Worm (Caenorhabditis elegans): ENCODE measurements around the gene T04C10.3.

The T04C10.3 gene

DNA sequence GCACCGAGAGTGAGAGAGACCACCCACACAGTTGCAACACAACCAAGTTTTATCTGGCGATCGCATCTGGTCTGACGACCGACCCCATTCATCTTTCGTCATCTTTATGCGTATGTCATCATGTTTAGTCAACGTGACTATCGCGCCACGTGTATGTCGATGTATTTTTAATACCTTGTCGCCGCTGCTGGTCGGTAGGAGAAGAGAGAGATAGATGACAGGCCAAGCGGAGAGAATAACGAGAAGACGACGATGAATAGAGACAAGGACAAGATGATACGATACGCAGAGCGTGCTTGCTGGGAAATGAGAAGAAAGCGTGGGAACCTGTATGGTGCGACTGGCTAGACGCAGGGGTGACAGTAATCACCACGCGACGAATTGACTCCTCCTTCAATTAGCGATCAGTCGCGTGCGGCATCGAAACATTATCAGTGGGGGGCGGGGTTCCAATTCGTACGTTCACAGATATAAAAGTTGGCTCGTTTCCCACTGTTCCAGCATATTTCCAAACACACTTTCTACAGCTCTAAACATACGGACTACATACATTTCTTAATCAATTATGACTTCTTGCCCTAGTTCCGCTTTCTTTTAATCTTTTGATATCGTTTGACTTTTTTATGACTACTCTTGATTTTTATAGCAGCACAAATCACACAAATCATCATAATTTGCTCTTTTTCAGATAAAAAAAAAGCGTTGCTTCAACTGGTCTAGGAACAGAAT, 21.7 kb upstream of the T04C10.3 start, which contains the start of gene tatn-1:
tatn-1 (plus strand) TSS at position 689 of the 729 bp plus-strand sequence.
- TF ChIP-seq ceh-82 (tag; optimal IDR thresholded peaks at IDR 0.05) (peak in 1 of 3 experiments; percentile 0), ztf-4 (tag; optimal IDR thresholded peaks at IDR 0.05) (peak; percentile 74), nhr-237 (tag; optimal IDR thresholded peaks at IDR 0.05) (no peak), irx-1 (tag; optimal IDR thresholded peaks at IDR 0.05) (peak; percentile 81), C34B4.2 (tag; optimal IDR thresholded peaks at IDR 0.05) (no peak), lsy-2 (tag; optimal IDR thresholded peaks at IDR 0.05) (peak; percentile 51 to 65), mef-2 (tag; optimal IDR thresholded peaks at IDR 0.05) (peak; percentile 38), nhr-47 (tag; optimal IDR thresholded peaks at IDR 0.05) (peak; percentile 78), nhr-12 (tag; optimal IDR thresholded peaks at IDR 0.05) (no peak), pax-3 (tag; optimal IDR thresholded peaks at IDR 0.05) (no peak), ztf-11 (tag; optimal IDR thresholded peaks at IDR 0.05) (peak in 1 of 2 experiments; percentile 6), nhr-77 (tag; optimal IDR thresholded peaks at IDR 0.05) (peak; percentile 2), skn-1 (tag; optimal IDR thresholded peaks at IDR 0.05) (peak; percentile 55), nhr-90 (tag; optimal IDR thresholded peaks at IDR 0.05; ENCODE audit: poor library complexity) (peak; percentile 95), nhr-84 (tag; optimal IDR thresholded peaks at IDR 0.05) (no peak), jun-1 (tag; optimal IDR thresholded peaks at IDR 0.05) (peak; percentile 50), nhr-20 (tag; optimal IDR thresholded peaks at IDR 0.05) (peak; percentile 99), dpl-1 (GFP tag; optimal IDR thresholded peaks at IDR 0.05) (peak in 2 of 3 experiments; percentile 1 to 38), efl-3 (GFP tag; optimal IDR thresholded peaks at IDR 0.05) (peak; percentile 52), sptf-1 (tag; optimal IDR thresholded peaks at IDR 0.05) (no peak), unc-98 (GFP tag; IDR thresholded peaks at IDR 0.05) (no peak), lin-14 (GFP tag; optimal IDR thresholded peaks at IDR 0.05) (peak; percentile 96), fkh-8 (tag; optimal IDR thresholded peaks at IDR 0.05) (no peak), vab-15 (tag; optimal IDR thresholded peaks at IDR 0.05) (peak; percentile 45), grh-1 (GFP tag; IDR thresholded peaks at IDR 0.05) (peak; percentile 83), fkh-4 (tag; optimal IDR thresholded peaks at IDR 0.05; ENCODE audit: borderline replicate concordance) (no peak), ceh-88 (GFP tag; IDR thresholded peaks at IDR 0.05) (no peak), swsn-7 (tag; optimal IDR thresholded peaks at IDR 0.05) (peak; percentile 41), ets-5 (GFP tag; IDR thresholded peaks at IDR 0.05) (no peak), pqm-1 (tag; optimal IDR thresholded peaks at IDR 0.05) (peak; percentile 17), mab-9 (GFP tag; IDR thresholded peaks at IDR 0.05) (no peak), elt-2 (tag; optimal IDR thresholded peaks at IDR 0.05) (peak; percentile 95), nhr-85 (tag) (peak; percentile 100), aha-1 (tag; optimal IDR thresholded peaks at IDR 0.05) (no peak), xbp-1 (tag; optimal IDR thresholded peaks at IDR 0.05) (peak; percentile 71), pag-3 (tag; optimal IDR thresholded peaks at IDR 0.05; ENCODE audit: borderline replicate concordance, insufficient read depth) (no peak), zag-1 (tag; optimal IDR thresholded peaks at IDR 0.05) (no peak), lin-15B (tag; optimal IDR thresholded peaks at IDR 0.05) (no peak), mdl-1 (tag; optimal IDR thresholded peaks at IDR 0.05) (peak; percentile 84 to 99), elt-3 (tag; optimal IDR thresholded peaks at IDR 0.05) (peak in 5 of 6 experiments; percentile 2 to 90 (median 42)), efl-1 (optimal IDR thresholded peaks at IDR 0.05) (peak; percentile 18 to 24), efl-1 (GFP tag; optimal IDR thresholded peaks at IDR 0.05 in 1 of 2) (peak in 1 of 2 experiments; percentile 95), unc-130 (tag; optimal IDR thresholded peaks at IDR 0.05) (peak; percentile 46), hlh-17 (GFP tag; optimal IDR thresholded peaks at IDR 0.05; ENCODE audit: borderline replicate concordance) (no peak), ceh-63 (GFP tag; optimal IDR thresholded peaks at IDR 0.05) (no peak), nhr-19 (GFP tag; conservative IDR thresholded peaks at IDR 0.05) (peak; percentile 72), snu-23 (GFP tag; optimal IDR thresholded peaks at IDR 0.05) (peak; percentile 85), unc-30 (tag; optimal IDR thresholded peaks at IDR 0.05) (no peak), egl-13 (tag; optimal IDR thresholded peaks at IDR 0.05) (no peak), blmp-1 (tag; optimal IDR thresholded peaks at IDR 0.05) (peak; percentile 93), unc-62 (GFP tag; optimal IDR thresholded peaks at IDR 0.05) (no peak), mep-1 (tag; optimal IDR thresholded peaks at IDR 0.05) (peak; percentile 75)
